Worm (Caenorhabditis elegans) whole organism, L4/young adult: ENCODE measurements around the gene idpb-1.

Source experiments
- W03F9.2 ChIP-seq: fragments of 150-350 bp; optimal IDR thresholded peaks from 2 replicates; lab custom pipeline; 2014; ENCODE audit warnings: missing biosample characterization, missing genetic modification characterization
- dao-5 ChIP-seq: sonication (generic microtip); optimal IDR thresholded peaks from 2 replicates; lab custom pipeline; 2016; ENCODE audit warnings: missing genotype, missing genetic modification characterization, moderate library complexity, missing compliant biosample characterization
- him-1 ChIP-seq: sonication (generic microtip); optimal IDR thresholded peaks from 2 replicates; lab custom pipeline; 2016; ENCODE audit warnings: missing genotype, missing genetic modification reagents, missing genetic modification characterization, missing compliant biosample characterization

- TF ChIP-seq him-1 (tag; lab: Kevin White, UChicago) = no peak
- no peak for TF ChIP-seq W03F9.2 (tag; lab: Kevin White, UChicago)
- no peak for TF ChIP-seq dao-5
Measured at ce11 chrII:5112082-5112481, 10.3 kb downstream of the idpb-1 start, which contains the start of gene F09C12.8.
